Worm (Caenorhabditis elegans) whole organism, mixed stage, embryonic: ENCODE data around the gene F19B2.5.
A peak's percentile ranks its signal among the peaks of the same experiment; 100 is the strongest.

Experiments used
- M03D4.4 ChIP-seq: sonication (generic microtip); optimal IDR thresholded peaks from 2 replicates; lab custom pipeline; 2017; ENCODE audit warnings: mild to moderate bottlenecking, missing genetic modification characterization, missing compliant biosample characterization
- bed-3 ChIP-seq: fragments of 200-800 bp; sonication (Bioruptor generic); optimal IDR thresholded peaks from 3 replicates; lab custom pipeline; 2018; ENCODE audit warnings: mild to moderate bottlenecking, missing genetic modification characterization, moderate library complexity, missing compliant biosample characterization
- blmp-1 ChIP-seq: fragments of 150-350 bp; optimal IDR thresholded peaks from 2 replicates; lab custom pipeline; 2014; ENCODE audit warnings: missing biosample characterization, missing genetic modification characterization
- ceh-39 ChIP-seq: fragments of 150-350 bp; optimal IDR thresholded peaks from 2 replicates; lab custom pipeline; 2014; ENCODE audit warnings: missing biosample characterization, missing genetic modification characterization
- ceh-43 ChIP-seq: fragments of 200-800 bp; sonication (Bioruptor generic); optimal IDR thresholded peaks from 2 replicates; lab custom pipeline; 2018; ENCODE audit warnings: mild to moderate bottlenecking, missing genetic modification characterization, moderate library complexity, missing compliant biosample characterization
- ceh-83 ChIP-seq: fragments of 200-800 bp; sonication (Bioruptor generic); optimal IDR thresholded peaks from 2 replicates; lab custom pipeline; 2018; ENCODE audit warnings: mild to moderate bottlenecking, missing genetic modification characterization, missing compliant biosample characterization
- ces-1 ChIP-seq: fragments of 150-350 bp; optimal IDR thresholded peaks from 2 replicates; lab custom pipeline; 2014; ENCODE audit warnings: missing biosample characterization, missing genetic modification reagents, missing genetic modification characterization
- cnd-1 ChIP-seq: fragments of 200-800 bp; sonication (Bioruptor generic); optimal IDR thresholded peaks from 2 replicates; lab custom pipeline; 2018; ENCODE audit warnings: mild to moderate bottlenecking, missing genetic modification characterization, missing compliant biosample characterization
- drap-1 ChIP-seq: fragments of 200-800 bp; sonication (Bioruptor generic); optimal IDR thresholded peaks from 3 replicates; lab custom pipeline; 2018; ENCODE audit warnings: mild to moderate bottlenecking, missing genetic modification characterization, missing compliant biosample characterization
- elt-1 ChIP-seq: sonication (generic microtip); optimal IDR thresholded peaks from 2 replicates; lab custom pipeline; 2017; ENCODE audit warnings: missing genetic modification characterization, mild to moderate bottlenecking, missing compliant biosample characterization, antibody characterized with exemption, moderate library complexity, borderline replicate concordance; ENCODE audit not compliant: insufficient read depth
- flh-1 ChIP-seq: fragments of 200-800 bp; sonication (Bioruptor generic); optimal IDR thresholded peaks from 2 replicates; lab custom pipeline; 2018; ENCODE audit warnings: mild to moderate bottlenecking, missing genetic modification characterization, moderate library complexity, missing compliant biosample characterization
- hlh-1 ChIP-seq: fragments of 150-350 bp; optimal IDR thresholded peaks from 2 replicates; lab custom pipeline; 2014; ENCODE audit warnings: missing biosample characterization, missing genetic modification reagents, missing genetic modification characterization
- lin-32 ChIP-seq: fragments of 200-800 bp; sonication (Bioruptor generic); optimal IDR thresholded peaks from 2 replicates; lab custom pipeline; 2018; ENCODE audit warnings: mild to moderate bottlenecking, missing genetic modification characterization, missing compliant biosample characterization
- lsy-2 ChIP-seq: fragments of 150-350 bp; optimal IDR thresholded peaks from 2 replicates; lab custom pipeline; 2014; ENCODE audit warnings: missing biosample characterization, missing genetic modification characterization
- mep-1 ChIP-seq: fragments of 150-350 bp; optimal IDR thresholded peaks from 2 replicates; lab custom pipeline; 2017; ENCODE audit warnings: missing biosample characterization, missing genetic modification reagents, missing genetic modification characterization, inconsistent platforms
- nhr-12 ChIP-seq: fragments of 150-350 bp; optimal IDR thresholded peaks from 2 replicates; lab custom pipeline; 2014; ENCODE audit warnings: missing biosample characterization, missing genetic modification characterization
- nhr-237 ChIP-seq: fragments of 150-350 bp; optimal IDR thresholded peaks from 2 replicates; lab custom pipeline; 2014; ENCODE audit warnings: missing biosample characterization, missing genetic modification characterization
- nhr-28 ChIP-seq: fragments of 150-350 bp; optimal IDR thresholded peaks from 2 replicates; lab custom pipeline; 2014; ENCODE audit warnings: missing biosample characterization, missing genetic modification characterization
- pha-4 ChIP-seq: fragments of 150-350 bp; optimal IDR thresholded peaks from 2 replicates; lab custom pipeline; 2018; ENCODE audit warnings: missing biosample characterization, missing genetic modification reagents, missing genetic modification characterization
- sem-2 ChIP-seq: fragments of 200-800 bp; sonication (Bioruptor generic); optimal IDR thresholded peaks from 2 replicates; lab custom pipeline; 2018; ENCODE audit warnings: mild to moderate bottlenecking, missing genetic modification characterization, missing compliant biosample characterization
- snpc-4 ChIP-seq: fragments of 150-350 bp; optimal IDR thresholded peaks from 2 replicates; lab custom pipeline; 2014; ENCODE audit warnings: missing biosample characterization, missing genetic modification characterization
- sptf-1 ChIP-seq: sonication (generic microtip); optimal IDR thresholded peaks from 2 replicates; lab custom pipeline; 2017; ENCODE audit warnings: mild to moderate bottlenecking, missing genetic modification characterization, moderate library complexity, missing compliant biosample characterization
- tbx-8 ChIP-seq: fragments of 200-800 bp; sonication (Bioruptor generic); optimal IDR thresholded peaks from 2 replicates; lab custom pipeline; 2018; ENCODE audit warnings: mild to moderate bottlenecking, missing genetic modification characterization, moderate library complexity, missing compliant biosample characterization
- unc-120 ChIP-seq: sonication (generic microtip); optimal IDR thresholded peaks from 2 replicates; lab custom pipeline; 2017; ENCODE audit warnings: missing genetic modification characterization, missing compliant biosample characterization; ENCODE audit not compliant: poor library complexity, severe bottlenecking
- unc-39 ChIP-seq: fragments of 150-350 bp; optimal IDR thresholded peaks from 2 replicates; lab custom pipeline; 2014; ENCODE audit warnings: missing biosample characterization, missing genetic modification characterization
- zip-8 ChIP-seq: fragments of 150-350 bp; optimal IDR thresholded peaks from 2 replicates; lab custom pipeline; 2014; ENCODE audit warnings: missing biosample characterization, missing genetic modification characterization
- ztf-11 ChIP-seq: fragments of 150-350 bp; optimal IDR thresholded peaks from 2 replicates; lab custom pipeline; 2014; ENCODE audit warnings: missing biosample characterization, missing genetic modification characterization

Gene F19B2.5

ce11 chrV:20164059-20164892 is at the start of gene F19B2.5:
Gene F19B2.5, minus strand, starts transcription at chrV:20164165.
- no peak for TF ChIP-seq pha-4 (tag; lab: Kevin White, UChicago)

DNA sequence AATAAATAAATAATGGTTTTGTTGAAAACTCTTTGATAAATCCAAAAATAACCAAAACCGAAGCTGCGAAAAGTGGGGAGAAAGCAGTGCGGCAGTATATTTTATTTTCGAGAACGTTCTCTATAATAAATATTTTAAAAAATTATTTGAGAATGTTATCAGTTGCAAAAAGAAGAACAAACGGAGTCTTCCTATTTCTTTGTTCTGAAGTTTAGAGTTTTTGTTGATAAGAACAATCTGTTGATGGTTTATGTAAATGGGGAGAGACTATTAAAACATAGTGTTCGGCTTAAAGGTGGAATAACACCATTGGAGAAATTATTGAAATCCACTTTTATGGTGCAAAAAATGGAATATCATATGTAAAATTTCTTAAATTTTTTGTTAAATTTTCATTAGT is 49.1 kb upstream of the F19B2.5 start:
- TF ChIP-seq snpc-4 (tag; lab: Kevin White, UChicago), result no peak
- no peak for TF ChIP-seq ceh-83 (GFP tag; lab: Kevin White, UChicago)
- no peak for TF ChIP-seq nhr-237 (tag; lab: Kevin White, UChicago)
- no peak for TF ChIP-seq sptf-1 (tag; lab: Kevin White, UChicago)
- TF ChIP-seq lsy-2 (tag; lab: Kevin White, UChicago), result no peak
- no peak for TF ChIP-seq pha-4 (tag; lab: Kevin White, UChicago)

ce11 chrV:20212584-20212983 is 48.6 kb upstream of the F19B2.5 start, which contains the start of gene Y113G7B.12:
Gene Y113G7B.12, minus strand, starts transcription at chrV:20212684.
- TF ChIP-seq tbx-8 (GFP tag; lab: Kevin White, UChicago), result no peak
- no peak for TF ChIP-seq ceh-39 (tag; lab: Kevin White, UChicago)
- TF ChIP-seq ces-1 (GFP tag; lab: Kevin White, UChicago), result no peak
- no peak for TF ChIP-seq hlh-1 (tag; lab: Kevin White, UChicago)

- TF ChIP-seq ceh-83 (GFP tag; lab: Kevin White, UChicago) (no peak), ceh-39 (tag; lab: Kevin White, UChicago) (no peak), flh-1 (GFP tag; lab: Kevin White, UChicago) (no peak), unc-120 (tag; lab: Kevin White, UChicago) (no peak), hlh-1 (tag; lab: Kevin White, UChicago) (no peak), nhr-28 (no peak), unc-39 (no peak), drap-1 (GFP tag; lab: Kevin White, UChicago) (no peak), lsy-2 (tag; lab: Kevin White, UChicago) (no peak), pha-4 (tag; lab: Kevin White, UChicago) (no peak), nhr-237 (tag; lab: Kevin White, UChicago) (no peak), sem-2 (no peak), mep-1 (tag; lab: Kevin White, UChicago) (no peak), bed-3 (GFP tag; lab: Kevin White, UChicago) (no peak)
- TF ChIP-seq, all 35 proteins: peak for 0
These were observed 42.1 kb upstream of the F19B2.5 start, which contains the start of the genes fbxb-59 and srbc-34 for ce11 chrV:20206086-20206485. Gene fbxb-59, minus strand, starts transcription at chrV:20206186. Gene srbc-34, plus strand, starts transcription at chrV:20206318.

- TF ChIP-seq ztf-11 (tag; lab: Kevin White, UChicago) (no peak), lin-32 (GFP tag; lab: Kevin White, UChicago) (no peak), nhr-12 (tag; lab: Kevin White, UChicago) (no peak)
- TF ChIP-seq, all 35 proteins: peak for 0
These were observed 39.1 kb upstream of the F19B2.5 start, which contains the start of gene fbxa-113 for ce11 chrV:20203085-20203484. Gene fbxa-113, plus strand, starts transcription at chrV:20203385.

- TF ChIP-seq ceh-83 (GFP tag; lab: Kevin White, UChicago) (no peak), lsy-2 (tag; lab: Kevin White, UChicago) (peak; percentile 6)
These were observed 37.4 kb upstream of the F19B2.5 start, which contains the start of gene fbxa-114 for ce11 chrV:20201316-20201715. Gene fbxa-114, plus strand, starts transcription at chrV:20201616.

DNA sequence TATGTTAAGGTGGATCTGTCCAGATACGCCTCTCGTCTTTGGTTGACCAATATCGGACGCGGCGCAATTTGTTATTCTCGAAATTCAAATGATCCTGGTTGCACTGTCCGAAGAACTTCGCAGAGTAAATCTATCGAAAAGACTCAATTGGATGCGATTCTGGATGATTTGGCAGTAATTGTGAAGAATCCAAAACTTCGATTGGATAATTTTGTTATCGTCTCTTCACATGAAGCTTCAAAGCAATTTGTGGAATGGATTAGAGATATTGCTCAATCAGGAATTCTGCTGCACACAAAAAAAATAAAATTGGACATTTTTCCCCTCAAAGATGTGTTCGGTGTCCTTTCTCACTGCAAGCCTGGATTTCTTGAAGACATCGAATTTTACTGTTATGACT is 35.7 kb upstream of the F19B2.5 start:
- no peak for TF ChIP-seq blmp-1 (tag; lab: Kevin White, UChicago)
- no peak for TF ChIP-seq ceh-83 (GFP tag; lab: Kevin White, UChicago)
- TF ChIP-seq, all 35 proteins: peak for 0

ce11 chrV:20198954-20199353 is 35.0 kb upstream of the F19B2.5 start, which contains the start of gene fog-2:
Gene fog-2, plus strand, starts transcription at chrV:20199254.
- TF ChIP-seq pha-4 (tag; lab: Kevin White, UChicago) (no peak), ztf-11 (tag; lab: Kevin White, UChicago) (no peak), cnd-1 (tag; lab: Kevin White, UChicago) (no peak), drap-1 (GFP tag; lab: Kevin White, UChicago) (no peak), bed-3 (GFP tag; lab: Kevin White, UChicago) (no peak), zip-8 (tag; lab: Kevin White, UChicago) (no peak), nhr-237 (tag; lab: Kevin White, UChicago) (no peak), snpc-4 (tag; lab: Kevin White, UChicago) (no peak), nhr-28 (no peak), hlh-1 (tag; lab: Kevin White, UChicago) (no peak), lin-32 (GFP tag; lab: Kevin White, UChicago) (no peak), ceh-43 (GFP tag; lab: Kevin White, UChicago) (no peak), M03D4.4 (tag; lab: Kevin White, UChicago) (no peak), elt-1 (no peak)
